Fruit fly (Drosophila melanogaster) whole organism, embryonic: ENCODE results near the gene CG13978.

Experiments used
- Abd-B ChIP-seq: fragments of 200-800 bp; sonication (Bioruptor generic); optimal IDR thresholded peaks from 2 replicates; lab custom pipeline; 2018; ENCODE audit warnings: missing biosample characterization, mild to moderate bottlenecking, missing genetic modification characterization, moderate library complexity
- Ada2b ChIP-seq: fragments of 200-800 bp; sonication (Bioruptor generic); IDR thresholded peaks from 2 replicates; pipeline ENCODE4 v1.3.6; 2022; ENCODE audit warnings: missing biosample characterization, missing genetic modification characterization
- Antp ChIP-seq: fragments of 200-800 bp; sonication (Bioruptor generic); optimal IDR thresholded peaks from 3 replicates; lab custom pipeline; 2016; ENCODE audit warnings: missing biosample characterization, missing genetic modification characterization
- CG12769 ChIP-seq: fragments of 200-800 bp; sonication (Bioruptor generic); optimal IDR thresholded peaks from 2 replicates; lab custom pipeline; 2019; ENCODE audit warnings: missing biosample characterization, mild to moderate bottlenecking, missing genetic modification characterization, moderate library complexity
- CG17359 ChIP-seq: fragments of 200-800 bp; sonication (Bioruptor generic); optimal IDR thresholded peaks from 3 replicates; lab custom pipeline; 2018; ENCODE audit warnings: missing biosample characterization, mild to moderate bottlenecking, missing genetic modification characterization, moderate library complexity
- CG32532 ChIP-seq: fragments of 200-800 bp; sonication (Bioruptor generic); IDR thresholded peaks from 2 replicates; pipeline ENCODE4 v1.3.6; 2022; ENCODE audit warnings: missing biosample characterization, missing genetic modification characterization
- CG3281 ChIP-seq: fragments of 200-800 bp; sonication (Bioruptor generic); optimal IDR thresholded peaks from 3 replicates; lab custom pipeline; 2017; ENCODE audit warnings: missing biosample characterization, mild to moderate bottlenecking, missing genetic modification characterization
- CG33557 ChIP-seq: fragments of 200-800 bp; sonication (Bioruptor generic); optimal IDR thresholded peaks from 2 replicates; lab custom pipeline; 2019; ENCODE audit warnings: missing biosample characterization, mild to moderate bottlenecking, missing genetic modification characterization, moderate library complexity
- CG34224 ChIP-seq: fragments of 200-800 bp; sonication (Bioruptor generic); IDR thresholded peaks from 3 replicates; pipeline ENCODE4 v1.3.6; 2022; ENCODE audit warnings: missing biosample characterization, missing genetic modification characterization; ENCODE audit not compliant: partially characterized antibody
- CG5245 ChIP-seq: fragments of 200-800 bp; sonication (Bioruptor generic); optimal IDR thresholded peaks from 3 replicates; lab custom pipeline; 2016; ENCODE audit warnings: missing biosample characterization, missing genetic modification characterization
- CG5953 ChIP-seq: fragments of 200-800 bp; sonication (Bioruptor generic); IDR thresholded peaks from 2 replicates; pipeline ENCODE4 v1.3.6; 2022; ENCODE audit warnings: missing biosample characterization, missing genetic modification characterization
- CG7839 ChIP-seq: fragments of 200-800 bp; sonication (Bioruptor generic); optimal IDR thresholded peaks from 3 replicates; lab custom pipeline; 2018; ENCODE audit warnings: missing biosample characterization, mild to moderate bottlenecking, missing genetic modification characterization, moderate library complexity
- CG8281 ChIP-seq: fragments of 200-800 bp; sonication (Bioruptor generic); optimal IDR thresholded peaks from 2 replicates; lab custom pipeline; 2018; ENCODE audit warnings: missing biosample characterization, mild to moderate bottlenecking, missing genetic modification characterization, moderate library complexity
- CG8290 ChIP-seq, 3 experiments: fragments of 200-800 bp; sonication (Bioruptor generic); optimal IDR thresholded peaks; 2 replicates each; lab custom pipeline; 2016 to 2019; ENCODE audit warnings: missing biosample characterization in 3 of 3, missing genetic modification characterization in 3 of 3, mild to moderate bottlenecking in 2 of 3, moderate library complexity in 1 of 3
- CG9437 ChIP-seq: fragments of 200-800 bp; sonication (Bioruptor generic); optimal IDR thresholded peaks from 2 replicates; lab custom pipeline; 2018; ENCODE audit warnings: missing biosample characterization, mild to moderate bottlenecking, missing genetic modification characterization
- CG9727 ChIP-seq: fragments of 200-800 bp; sonication (Bioruptor generic); optimal IDR thresholded peaks from 3 replicates; lab custom pipeline; 2017; ENCODE audit warnings: missing biosample characterization, mild to moderate bottlenecking, missing genetic modification characterization
- Dbx ChIP-seq: fragments of 200-800 bp; sonication (Bioruptor generic); IDR thresholded peaks from 3 replicates; pipeline ENCODE4 v1.3.6; 2022; ENCODE audit warnings: missing biosample characterization, missing genetic modification characterization
- E2f1 ChIP-seq: fragments of 200-800 bp; sonication (Bioruptor generic); IDR thresholded peaks from 2 replicates; pipeline ENCODE4 v1.3.6; 2022; ENCODE audit warnings: missing biosample characterization, missing genetic modification characterization
- Fer1 ChIP-seq: fragments of 200-800 bp; sonication (Bioruptor generic); optimal IDR thresholded peaks from 2 replicates; lab custom pipeline; 2017; ENCODE audit warnings: missing biosample characterization, mild to moderate bottlenecking, missing genetic modification characterization
- Hsf ChIP-seq: fragments of 200-800 bp; sonication (Bioruptor generic); optimal IDR thresholded peaks from 3 replicates; lab custom pipeline; 2016; ENCODE audit warnings: missing biosample characterization, missing genetic modification characterization
- Med ChIP-seq: fragments of 200-800 bp; sonication (Bioruptor generic); peaks from one replicate; lab custom pipeline; 2016; ENCODE audit warnings: missing biosample characterization, missing genetic modification characterization, mild to moderate bottlenecking, inconsistent platforms, moderate library complexity
- Oli ChIP-seq: fragments of 200-800 bp; sonication (Bioruptor generic); optimal IDR thresholded peaks from 2 replicates; lab custom pipeline; 2018; ENCODE audit warnings: missing biosample characterization, mild to moderate bottlenecking, missing genetic modification characterization, moderate library complexity
- Rfx ChIP-seq: fragments of 200-800 bp; sonication (Bioruptor generic); IDR thresholded peaks from 2 replicates; pipeline ENCODE4 v1.3.6; 2022; ENCODE audit warnings: missing biosample characterization, missing genetic modification characterization
- Sox102F ChIP-seq: fragments of 200-800 bp; sonication (Bioruptor generic); optimal IDR thresholded peaks from 2 replicates; lab custom pipeline; 2018; ENCODE audit warnings: missing biosample characterization, mild to moderate bottlenecking, missing genetic modification characterization, moderate library complexity
- Usf ChIP-seq: fragments of 200-800 bp; sonication (Bioruptor generic); optimal IDR thresholded peaks from 2 replicates; lab custom pipeline; 2017; ENCODE audit warnings: missing genotype, missing biosample characterization, missing genetic modification characterization
- ap ChIP-seq: fragments of 200-800 bp; sonication (Bioruptor generic); IDR thresholded peaks from 2 replicates; pipeline ENCODE4 v1.3.6; 2022; ENCODE audit warnings: missing biosample characterization, missing genetic modification characterization
- bsh ChIP-seq, 2 experiments: fragments of 200-800 bp; sonication (Bioruptor generic); optimal IDR thresholded peaks; 2 replicates each; lab custom pipeline; 2017 to 2018; ENCODE audit warnings: mild to moderate bottlenecking in 2 of 2, missing biosample characterization in 2 of 2, missing genetic modification characterization in 2 of 2, moderate library complexity in 1 of 2
- cwo ChIP-seq: fragments of 200-800 bp; sonication (Bioruptor generic); optimal IDR thresholded peaks from 3 replicates; lab custom pipeline; 2017; ENCODE audit warnings: missing biosample characterization, missing genetic modification characterization, mild to moderate bottlenecking, moderate library complexity, missing genetic modification reagents
- dati ChIP-seq: fragments of 200-800 bp; sonication (Bioruptor generic); IDR thresholded peaks from 2 replicates; pipeline ENCODE4 v1.3.6; 2022; ENCODE audit warnings: missing biosample characterization, missing genetic modification characterization
- dpn ChIP-seq, 2 experiments: fragments of 200-800 bp; sonication (Bioruptor generic); optimal IDR thresholded peaks; 3 replicates each; lab custom pipeline; 2016; ENCODE audit warnings: missing biosample characterization in 2 of 2, missing genetic modification characterization in 2 of 2
- dysf ChIP-seq: fragments of 200-800 bp; sonication (Bioruptor generic); IDR thresholded peaks from 3 replicates; pipeline ENCODE4 v1.3.6; 2022; ENCODE audit warnings: missing biosample characterization, missing genetic modification characterization
- exex ChIP-seq: fragments of 200-800 bp; sonication (Bioruptor generic); optimal IDR thresholded peaks from 4 replicates; lab custom pipeline; 2018; ENCODE audit warnings: missing biosample characterization, mild to moderate bottlenecking, missing genetic modification characterization, moderate library complexity
- fu2 ChIP-seq: fragments of 200-800 bp; sonication (Bioruptor generic); optimal IDR thresholded peaks from 2 replicates; lab custom pipeline; 2016; ENCODE audit warnings: missing biosample characterization, missing genetic modification characterization
- gem ChIP-seq: fragments of 200-800 bp; sonication (Bioruptor generic); optimal IDR thresholded peaks from 2 replicates; lab custom pipeline; 2019; ENCODE audit warnings: missing biosample characterization, mild to moderate bottlenecking, missing genetic modification characterization, moderate library complexity
- ind ChIP-seq: fragments of 200-800 bp; sonication (Bioruptor generic); optimal IDR thresholded peaks from 3 replicates; lab custom pipeline; 2016; ENCODE audit warnings: missing biosample characterization, missing genetic modification characterization
- lab ChIP-seq: fragments of 200-800 bp; sonication (Bioruptor generic); optimal IDR thresholded peaks from 3 replicates; lab custom pipeline; 2017; ENCODE audit warnings: missing biosample characterization, missing genetic modification characterization, mild to moderate bottlenecking, moderate library complexity, missing genetic modification reagents
- lilli ChIP-seq: fragments of 200-800 bp; sonication (Bioruptor generic); optimal IDR thresholded peaks from 3 replicates; lab custom pipeline; 2016; ENCODE audit warnings: missing biosample characterization, missing genetic modification characterization
- nerfin-2 ChIP-seq: fragments of 200-800 bp; sonication (Bioruptor generic); IDR thresholded peaks from 2 replicates; pipeline ENCODE4 v1.3.6; 2022; ENCODE audit warnings: missing biosample characterization, missing genetic modification characterization; ENCODE audit not compliant: partially characterized antibody
- nmo ChIP-seq: fragments of 200-800 bp; sonication (Bioruptor generic); optimal IDR thresholded peaks from 2 replicates; lab custom pipeline; 2018; ENCODE audit warnings: missing biosample characterization, mild to moderate bottlenecking, missing genetic modification characterization, moderate library complexity
- phol ChIP-seq: fragments of 200-800 bp; sonication (Bioruptor generic); optimal IDR thresholded peaks from 3 replicates; lab custom pipeline; 2018; ENCODE audit warnings: missing biosample characterization, mild to moderate bottlenecking, missing genetic modification characterization, moderate library complexity
- prd ChIP-seq, 3 experiments: fragments of >200 bp in 2 of 3; fragments of 200-800 bp in 1 of 3; sonication (Bioruptor generic) in 1 of 3; optimal IDR thresholded peaks in 2 of 3; IDR thresholded peaks in 1 of 3; 2 replicates in 2 of 3; 3 replicates in 1 of 3; pipeline versions ENCODE4 v1.3.6 to Lab custom; 2017 to 2022; ENCODE audit warnings: missing biosample characterization in 1 of 3, missing genetic modification characterization in 1 of 3
- pum ChIP-seq: fragments of 200-800 bp; sonication (Bioruptor generic); optimal IDR thresholded peaks from 2 replicates; lab custom pipeline; 2016; ENCODE audit warnings: missing biosample characterization, missing genetic modification characterization
- row ChIP-seq: fragments of 200-800 bp; sonication (Bioruptor generic); IDR thresholded peaks from 3 replicates; pipeline ENCODE4 v1.3.6; 2022; ENCODE audit warnings: missing biosample characterization, missing genetic modification characterization
- sens ChIP-seq: fragments of 200-800 bp; sonication (Bioruptor generic); peaks from one replicate; lab custom pipeline; 2016; ENCODE audit warnings: missing biosample characterization, missing genetic modification characterization
- slbo ChIP-seq: fragments of 200-800 bp; sonication (Bioruptor generic); IDR thresholded peaks from 2 replicates; pipeline ENCODE4 v1.3.6; 2022; ENCODE audit warnings: missing biosample characterization, missing genetic modification characterization
- sr ChIP-seq: fragments of 200-800 bp; sonication (Bioruptor generic); IDR thresholded peaks from 3 replicates; pipeline ENCODE4 v1.3.6; 2022; ENCODE audit warnings: missing biosample characterization, missing genetic modification characterization
- ttk ChIP-seq: fragments of 200-800 bp; sonication (Bioruptor generic); IDR thresholded peaks from 2 replicates; pipeline ENCODE4 v2.1.2; 2022; ENCODE audit warnings: missing biosample characterization, missing genetic modification characterization
- unpg ChIP-seq: fragments of 200-800 bp; sonication (Bioruptor generic); optimal IDR thresholded peaks from 3 replicates; lab custom pipeline; 2018; ENCODE audit warnings: missing biosample characterization, mild to moderate bottlenecking, missing genetic modification characterization, moderate library complexity
- vfl ChIP-seq: fragments of 200-800 bp; sonication (Bioruptor generic); optimal IDR thresholded peaks from 2 replicates; lab custom pipeline; 2016; ENCODE audit warnings: missing biosample characterization, missing genetic modification characterization

The CG13978 gene

dm6 chr3R:27421810-27422209, 42.2 kb upstream of the CG13978 start (continued):
- TF ChIP-seq gem (tag; lab: Kevin White, UChicago) (peak; percentile 40), CG5953 (GFP tag; lab: Robert Waterston, UW) (no peak), sr (no peak), Ada2b (GFP tag; lab: Robert Waterston, UW) (peak; percentile 8; the same call in 1 of the 2 replicates), CG8281 (tag; lab: Kevin White, UChicago) (no peak), Hsf (GFP tag; lab: Kevin White, UChicago) (peak; percentile 19), Antp (GFP tag; lab: Kevin White, UChicago) (peak; percentile 3), CG9437 (GFP tag; lab: Kevin White, UChicago) (no peak), sens (GFP tag; lab: Kevin White, UChicago) (peak; percentile 45), CG5245 (GFP tag; lab: Kevin White, UChicago) (no peak), CG8290 (GFP tag; optimal IDR thresholded peaks at IDR 0.05; lab: Kevin White, UChicago) (no peak), CG8290 (tag; optimal IDR thresholded peaks at IDR 0.05; lab: Kevin White, UChicago) (peak in 1 of 2 experiments; percentile 29), Dbx (no peak), E2f1 (GFP tag; lab: Robert Waterston, UW) (0 out of 2 replicates have a peak, but pooled peaks have one; percentile 22), CG17359 (peak; percentile 24), CG7839 (peak; percentile 46), CG9727 (GFP tag; lab: Kevin White, UChicago) (peak; percentile 13), CG32532 (peak; percentile 18; the same call in 1 of the 2 replicates), Usf (GFP tag; lab: Kevin White, UChicago) (no peak), unpg (GFP tag; lab: Kevin White, UChicago) (peak; percentile 28), prd (optimal IDR thresholded peaks at IDR 0.05; lab: Kevin White, UChicago) (no peak), prd (GFP tag; IDR thresholded peaks at IDR 0.05; lab: Robert Waterston, UW) (0 out of 3 replicates have a peak, but pooled peaks have one; percentile 32), row (GFP tag; lab: Robert Waterston, UW) (peak; percentile 43; the same call in 1 of the 3 replicates), slbo (GFP tag; lab: Robert Waterston, UW) (0 out of 2 replicates have a peak, but pooled peaks have one; percentile 29), nerfin-2 (GFP tag; lab: Robert Waterston, UW) (no peak), pum (GFP tag; lab: Kevin White, UChicago) (peak; percentile 4), CG12769 (tag; lab: Kevin White, UChicago) (peak; percentile 32), ttk (GFP tag; lab: Robert Waterston, UW) (0 out of 2 replicates have a peak, but pooled peaks have one; percentile 17), CG33557 (GFP tag; lab: Kevin White, UChicago) (no peak), cwo (GFP tag; lab: Kevin White, UChicago) (peak; percentile 10), dpn (GFP tag; optimal IDR thresholded peaks at IDR 0.05; lab: Kevin White, UChicago) (peak; percentile 23 to 35), Med (GFP tag; lab: Kevin White, UChicago) (peak; percentile 78), phol (peak; percentile 35), fu2 (GFP tag; lab: Kevin White, UChicago) (no peak), Rfx (0 out of 2 replicates have a peak, but pooled peaks have one; percentile 16), lilli (GFP tag; lab: Kevin White, UChicago) (peak; percentile 18), lab (GFP tag; lab: Kevin White, UChicago) (peak; percentile 45), vfl (GFP tag; lab: Kevin White, UChicago) (no peak), Abd-B (GFP tag; lab: Kevin White, UChicago) (peak; percentile 24), ap (GFP tag; lab: Robert Waterston, UW) (0 out of 2 replicates have a peak, but pooled peaks have one; percentile 7), Fer1 (peak; percentile 32), Oli (tag; lab: Kevin White, UChicago) (peak; percentile 14), CG3281 (peak; percentile 14), bsh (GFP tag; optimal IDR thresholded peaks at IDR 0.05; lab: Kevin White, UChicago) (peak in 1 of 2 experiments; percentile 33), dysf (GFP tag; lab: Robert Waterston, UW) (peak; percentile 50; the same call in 2 of the 3 replicates), exex (tag; lab: Kevin White, UChicago) (no peak), dati (no peak), CG34224 (GFP tag; lab: Robert Waterston, UW) (no peak), Sox102F (GFP tag; lab: Kevin White, UChicago) (peak; percentile 55), ind (peak; percentile 28), nmo (GFP tag; lab: Kevin White, UChicago) (peak; percentile 27)
